Fruit fly (Drosophila melanogaster): Measurements from ENCODE around the gene CG31909.

- TF ChIP-seq Fer2 (tag; optimal IDR thresholded peaks at IDR 0.05) (no peak), CG4424 (GFP tag; optimal IDR thresholded peaks at IDR 0.05) (no peak), CG7786 (GFP tag; optimal IDR thresholded peaks at IDR 0.05) (no peak), CG16815 (GFP tag; optimal IDR thresholded peaks at IDR 0.05) (no peak), Med (GFP tag) (no peak), tgo (GFP tag; IDR thresholded peaks at IDR 0.05) (no peak), knrl (GFP tag; IDR thresholded peaks at IDR 0.05; ENCODE audit: partially characterized antibody) (no peak), jigr1 (GFP tag; IDR thresholded peaks at IDR 0.05) (no peak), Ssrp (tag; optimal IDR thresholded peaks at IDR 0.05) (no peak), Taf1 (GFP tag; IDR thresholded peaks at IDR 0.05) (no peak), chif (GFP tag; optimal IDR thresholded peaks at IDR 0.05) (no peak), CG12769 (tag; optimal IDR thresholded peaks at IDR 0.05) (no peak)
Measured at dm6 chr2L:7241499-7241898, 15.8 kb upstream of the CG31909 start.
